Worm (Caenorhabditis elegans): ENCODE results near the gene Y51H7C.3.
"Not testable (repeated sequence)": the region's sequence is repeated elsewhere in the genome, so short reads cannot be mapped to it uniquely, and the experiment has no call there.

ce11 chrII:1451975-1452374, 13.7 kb downstream of the Y51H7C.3 start:
- TF ChIP-seq snpc-4 (tag; optimal IDR thresholded peaks at IDR 0.05); pqm-1 (tag; optimal IDR thresholded peaks at IDR 0.05); nhr-28 (tag; optimal IDR thresholded peaks at IDR 0.05); unc-39 (tag; optimal IDR thresholded peaks at IDR 0.05); zag-1 (tag; optimal IDR thresholded peaks at IDR 0.05); nhr-76 (tag; optimal IDR thresholded peaks at IDR 0.05); ZK337.2 (GFP tag; IDR thresholded peaks at IDR 0.05); lin-39 (tag; optimal IDR thresholded peaks at IDR 0.05); unc-130 (GFP tag; optimal IDR thresholded peaks at IDR 0.05); jun-1 (tag; optimal IDR thresholded peaks at IDR 0.05); ztf-7 (tag; optimal IDR thresholded peaks at IDR 0.05); pha-4 (GFP tag; IDR thresholded peaks at IDR 0.05); pha-4 (tag; optimal IDR thresholded peaks at IDR 0.05): not testable (repeated sequence)
